Fruit fly (Drosophila melanogaster): Measurements from ENCODE around the gene Anp.

DNA sequence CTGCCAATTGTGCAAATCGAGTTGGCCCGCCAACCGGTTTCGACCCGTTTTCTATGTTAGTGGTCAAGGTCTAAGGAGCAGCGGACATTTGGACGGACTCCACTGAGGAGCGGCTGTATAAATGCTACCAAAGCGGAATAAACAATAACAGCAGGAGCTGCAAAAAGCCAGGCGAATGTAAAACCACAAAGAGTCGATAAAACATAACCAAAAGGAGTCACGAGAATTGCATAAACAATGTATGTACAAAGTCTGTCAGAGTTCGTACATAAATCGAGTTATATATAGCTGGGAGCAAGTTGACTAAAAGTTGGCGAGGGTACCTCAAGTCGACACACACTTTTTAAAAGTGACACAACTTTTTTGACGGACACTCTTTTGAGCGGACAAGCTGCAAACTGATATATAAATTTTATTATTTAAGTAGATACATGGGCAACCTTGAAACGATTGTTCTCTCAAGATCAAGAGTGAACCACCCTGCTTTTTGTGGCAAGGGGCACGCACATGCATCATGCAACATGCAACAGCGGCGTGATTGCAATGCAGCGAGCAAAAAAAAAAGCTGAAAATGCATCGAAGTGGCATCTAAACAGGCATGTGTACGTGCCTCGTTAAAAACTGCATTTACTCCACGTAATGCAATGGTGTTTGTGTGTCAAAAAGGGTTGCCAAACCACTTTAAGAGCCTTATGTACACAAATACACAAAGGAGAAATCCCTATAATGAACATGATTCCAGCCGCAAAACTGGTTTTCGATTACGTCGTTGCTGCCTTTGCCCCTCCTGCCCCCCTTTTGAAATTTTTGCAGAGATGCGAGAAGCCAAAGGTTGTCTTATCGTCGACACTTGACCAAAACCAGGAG lies 45.7 kb downstream of the Anp start:
- TF ChIP-seq CG32006 (GFP tag; optimal IDR thresholded peaks at IDR 0.05) (peak; percentile 90), Gug (GFP tag; IDR thresholded peaks at IDR 0.05) (peak; percentile 81), Blimp-1 (GFP tag; optimal IDR thresholded peaks at IDR 0.05) (peak; percentile 77), CG3032 (tag; optimal IDR thresholded peaks at IDR 0.05) (peak; percentile 98), topi (GFP tag; optimal IDR thresholded peaks at IDR 0.05) (peak; percentile 88), salr (GFP tag; optimal IDR thresholded peaks at IDR 0.05) (peak; percentile 91 to 93), eg (GFP tag; IDR thresholded peaks at IDR 0.05) (peak; percentile 96), CG8632 (GFP tag; optimal IDR thresholded peaks at IDR 0.05) (peak; percentile 95), CG16779 (tag; optimal IDR thresholded peaks at IDR 0.05) (peak; percentile 94), lz (GFP tag; optimal IDR thresholded peaks at IDR 0.05) (peak; percentile 91), svp (GFP tag) (peak; percentile 95)
